Fruit fly (Drosophila melanogaster) S2 (cell line): Measurements from ENCODE around the gene Atf3.

ENCODE experiments used
- CG8478 ChIP-seq: fragments of >200 bp; optimal IDR thresholded peaks from 2 replicates; lab custom pipeline; 2018
- CTCF ChIP-seq, 2 experiments: fragments of >200 bp; optimal IDR thresholded peaks; 2 replicates each; lab custom pipeline; 2018

DNA sequence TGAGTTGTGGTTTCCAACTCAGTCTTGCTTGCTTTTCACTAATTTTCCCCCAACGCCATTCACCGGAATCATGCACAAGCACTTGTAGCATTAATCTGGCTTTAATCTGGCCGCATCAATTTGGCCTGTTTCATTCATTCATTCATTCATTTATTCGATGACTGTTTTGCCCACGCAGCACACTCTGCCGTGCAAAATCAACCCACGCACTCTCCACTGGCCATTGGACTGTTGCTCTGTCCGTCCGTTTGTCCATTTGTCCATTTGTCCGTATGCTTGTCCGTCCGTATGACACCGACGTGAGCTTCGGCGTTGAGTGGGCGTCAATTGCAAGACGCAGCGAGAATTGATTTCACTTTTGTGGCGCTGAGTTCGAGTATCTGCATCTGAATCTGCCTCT, 25.0 kb downstream of the Atf3 start:
- TF ChIP-seq CTCF (optimal IDR thresholded peaks at IDR 0.05; lab: Kevin White, UChicago), result no peak
- TF ChIP-seq CG8478, result no peak
